Worm (Caenorhabditis elegans) whole organism, midembryonic: Measurements from ENCODE around the gene F56F10.1.
A peak's percentile ranks its signal among the peaks of the same experiment; 100 is the strongest.

Experiments
- T22C8.4 ChIP-seq: fragments of 200-800 bp; sonication (Bioruptor generic); IDR thresholded peaks from 2 replicates; pipeline ENCODE4 v1.3.6; 2022; ENCODE audit warnings: missing genetic modification characterization, missing compliant biosample characterization
- cog-1 ChIP-seq: sonication (generic microtip); optimal IDR thresholded peaks from 2 replicates; lab custom pipeline; 2016; ENCODE audit warnings: missing genetic modification characterization, missing compliant biosample characterization
- flt-1 ChIP-seq: fragments of 200-800 bp; sonication (Bioruptor generic); IDR thresholded peaks from 2 replicates; pipeline ENCODE4 v1.3.6; 2022; ENCODE audit warnings: missing genetic modification characterization, missing compliant biosample characterization
- klf-2 ChIP-seq: fragments of 200-800 bp; sonication (Bioruptor generic); conservative IDR thresholded peaks from 2 replicates; pipeline ENCODE4 v1.3.6; 2022; ENCODE audit warnings: missing genetic modification reagents, missing genetic modification characterization, missing compliant biosample characterization
- med-1 ChIP-seq: sonication (generic microtip); optimal IDR thresholded peaks from 2 replicates; lab custom pipeline; 2017; ENCODE audit warnings: missing genetic modification characterization, mild to moderate bottlenecking, missing compliant biosample characterization, antibody characterized with exemption, missing genetic modification reagents; ENCODE audit not compliant: insufficient read depth
- ref-1 ChIP-seq: fragments of 200-800 bp; sonication (Bioruptor generic); conservative IDR thresholded peaks from 2 replicates; pipeline ENCODE4 v1.3.6; 2022; ENCODE audit warnings: missing genetic modification reagents, missing genetic modification characterization, missing compliant biosample characterization
- tab-1 ChIP-seq: fragments of 200-800 bp; sonication (Bioruptor generic); IDR thresholded peaks from 2 replicates; pipeline ENCODE4 v1.3.6; 2022; ENCODE audit warnings: missing genetic modification characterization, missing compliant biosample characterization
- ztf-23 ChIP-seq: fragments of 200-800 bp; sonication (Bioruptor generic); IDR thresholded peaks from 2 replicates; pipeline ENCODE4 v1.3.6; 2022; ENCODE audit warnings: missing genetic modification reagents, missing genetic modification characterization, missing compliant biosample characterization
- ztf-29 ChIP-seq: fragments of 200-800 bp; sonication (Bioruptor generic); IDR thresholded peaks from 2 replicates; pipeline ENCODE4 v1.3.6; 2022; ENCODE audit warnings: missing genetic modification reagents, missing genetic modification characterization, missing compliant biosample characterization

Gene F56F10.1

ce11 chrX:871957-872715, at the start of gene F56F10.1:
Gene F56F10.1 (plus strand): TSS chrX:872603.
- TF ChIP-seq flt-1 (GFP tag; lab: Robert Waterston, UW) = no peak
- no peak for TF ChIP-seq T22C8.4 (GFP tag; lab: Robert Waterston, UW)
- no peak for TF ChIP-seq tab-1 (GFP tag; lab: Robert Waterston, UW)
- TF ChIP-seq ztf-29 (GFP tag; lab: Robert Waterston, UW) = no peak
- TF ChIP-seq med-1 (GFP tag; lab: Kevin White, UChicago) = no peak
- TF ChIP-seq klf-2 (GFP tag; lab: Robert Waterston, UW) = no peak
- no peak for TF ChIP-seq ztf-23
- TF ChIP-seq cog-1 (tag; lab: Kevin White, UChicago) = no peak
- TF ChIP-seq ref-1 (GFP tag; lab: Robert Waterston, UW) = no peak

- no peak for TF ChIP-seq cog-1 (tag; lab: Kevin White, UChicago)
- TF ChIP-seq ztf-29 (GFP tag; lab: Robert Waterston, UW) = no peak
- TF ChIP-seq T22C8.4 (GFP tag; lab: Robert Waterston, UW) = no peak
- no peak for TF ChIP-seq tab-1 (GFP tag; lab: Robert Waterston, UW)
- no peak for TF ChIP-seq ref-1 (GFP tag; lab: Robert Waterston, UW)
- no peak for TF ChIP-seq med-1 (GFP tag; lab: Kevin White, UChicago)
- TF ChIP-seq klf-2 (GFP tag; lab: Robert Waterston, UW) = no peak
- TF ChIP-seq flt-1 (GFP tag; lab: Robert Waterston, UW) = no peak
- TF ChIP-seq ztf-23 = no peak
These were observed 48.7 kb upstream of the F56F10.1 start for ce11 chrX:823736-824135.

ce11 chrX:825375-825774, 47.0 kb upstream of the F56F10.1 start, which contains the start of gene daf-3:
Gene daf-3 (minus strand): TSS chrX:825475.
- TF ChIP-seq tab-1 (GFP tag; lab: Robert Waterston, UW) = no peak
- no peak for TF ChIP-seq ref-1 (GFP tag; lab: Robert Waterston, UW)
- TF ChIP-seq T22C8.4 (GFP tag; lab: Robert Waterston, UW) = no peak
- no peak for TF ChIP-seq flt-1 (GFP tag; lab: Robert Waterston, UW)
- TF ChIP-seq ztf-23 = no peak
- TF ChIP-seq klf-2 (GFP tag; lab: Robert Waterston, UW) = no peak
- no peak for TF ChIP-seq med-1 (GFP tag; lab: Kevin White, UChicago)
- no peak for TF ChIP-seq ztf-29 (GFP tag; lab: Robert Waterston, UW)
- no peak for TF ChIP-seq cog-1 (tag; lab: Kevin White, UChicago)

- peak; percentile 67 for TF ChIP-seq T22C8.4 (GFP tag; lab: Robert Waterston, UW)
- no peak for TF ChIP-seq ztf-29 (GFP tag; lab: Robert Waterston, UW)
These were observed 46.5 kb upstream of the F56F10.1 start for ce11 chrX:825924-826323.

- TF ChIP-seq med-1 (GFP tag; lab: Kevin White, UChicago) = no peak
- TF ChIP-seq cog-1 (tag; lab: Kevin White, UChicago) = peak; percentile 52
These were observed 44.9 kb upstream of the F56F10.1 start for ce11 chrX:827502-827901.

DNA sequence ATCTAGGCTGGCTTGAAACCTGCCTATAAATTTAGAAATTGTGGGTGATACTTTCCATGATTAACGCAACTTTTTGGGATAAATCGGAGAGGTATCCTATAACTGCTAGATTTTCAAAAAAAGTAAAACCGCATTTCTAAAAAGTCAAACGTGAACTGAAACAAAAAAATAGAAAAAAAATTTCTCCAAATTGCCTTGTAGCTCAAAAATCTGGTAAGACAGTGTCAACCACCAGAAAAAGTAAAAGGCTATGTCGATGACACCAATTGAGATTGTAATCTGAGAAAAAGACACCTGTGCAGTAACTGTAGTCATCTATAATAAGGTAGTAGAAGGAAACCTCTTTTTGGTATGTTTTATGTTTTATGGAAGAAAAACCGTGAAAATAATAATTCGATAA, 43.8 kb upstream of the F56F10.1 start, which contains the start of gene wdr-54:
Gene wdr-54 (plus strand): TSS at position 301 of the 400 bp plus-strand sequence.
- TF ChIP-seq ztf-29 (GFP tag; lab: Robert Waterston, UW) = no peak
- no peak for TF ChIP-seq tab-1 (GFP tag; lab: Robert Waterston, UW)
- no peak for TF ChIP-seq cog-1 (tag; lab: Kevin White, UChicago)
- TF ChIP-seq flt-1 (GFP tag; lab: Robert Waterston, UW) = no peak
- no peak for TF ChIP-seq T22C8.4 (GFP tag; lab: Robert Waterston, UW)
- TF ChIP-seq med-1 (GFP tag; lab: Kevin White, UChicago) = no peak
- no peak for TF ChIP-seq ztf-23

ce11 chrX:830185-830584, 42.2 kb upstream of the F56F10.1 start:
- no peak for TF ChIP-seq ref-1 (GFP tag; lab: Robert Waterston, UW)
- no peak for TF ChIP-seq klf-2 (GFP tag; lab: Robert Waterston, UW)
- TF ChIP-seq med-1 (GFP tag; lab: Kevin White, UChicago) = no peak
- no peak for TF ChIP-seq ztf-29 (GFP tag; lab: Robert Waterston, UW)
- TF ChIP-seq cog-1 (tag; lab: Kevin White, UChicago) = no peak
- TF ChIP-seq T22C8.4 (GFP tag; lab: Robert Waterston, UW) = no peak
- TF ChIP-seq ztf-23 = no peak
- TF ChIP-seq flt-1 (GFP tag; lab: Robert Waterston, UW) = no peak
- TF ChIP-seq tab-1 (GFP tag; lab: Robert Waterston, UW) = no peak

DNA sequence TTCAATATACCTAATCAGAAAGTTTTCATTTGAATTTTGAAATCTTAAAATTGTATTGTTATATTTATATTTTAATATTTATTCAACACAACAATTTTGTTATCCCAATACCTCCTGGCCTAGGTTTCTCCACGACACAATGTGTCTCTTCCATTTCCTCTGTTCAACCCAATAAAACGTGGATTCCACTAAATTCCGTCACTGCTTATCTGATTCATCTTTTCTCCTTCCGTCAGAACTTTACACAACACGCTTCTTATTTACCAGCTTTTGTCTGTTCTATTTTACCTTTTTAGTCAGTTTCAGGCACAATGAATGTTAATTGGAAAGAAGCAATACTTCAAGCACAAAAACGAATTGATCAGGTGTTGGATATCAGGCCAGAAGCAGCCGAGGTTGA, 37.9 kb upstream of the F56F10.1 start, which contains the start of gene F39H12.1:
Gene F39H12.1 (plus strand): TSS at position 301 of the 400 bp plus-strand sequence.
- TF ChIP-seq med-1 (GFP tag; lab: Kevin White, UChicago) = no peak
- TF ChIP-seq tab-1 (GFP tag; lab: Robert Waterston, UW) = no peak
- no peak for TF ChIP-seq T22C8.4 (GFP tag; lab: Robert Waterston, UW)
- no peak for TF ChIP-seq ztf-23
- no peak for TF ChIP-seq klf-2 (GFP tag; lab: Robert Waterston, UW)
- TF ChIP-seq ztf-29 (GFP tag; lab: Robert Waterston, UW) = no peak
- TF ChIP-seq cog-1 (tag; lab: Kevin White, UChicago) = no peak
- no peak for TF ChIP-seq flt-1 (GFP tag; lab: Robert Waterston, UW)
- TF ChIP-seq ref-1 (GFP tag; lab: Robert Waterston, UW) = no peak

ce11 chrX:841393-841792, 31.0 kb upstream of the F56F10.1 start, which contains the start of gene F39H12.3:
Gene F39H12.3 (minus strand): TSS chrX:841493.
- no peak for TF ChIP-seq tab-1 (GFP tag; lab: Robert Waterston, UW)
- TF ChIP-seq ztf-29 (GFP tag; lab: Robert Waterston, UW) = no peak
- no peak for TF ChIP-seq ztf-23
- no peak for TF ChIP-seq klf-2 (GFP tag; lab: Robert Waterston, UW)
- no peak for TF ChIP-seq T22C8.4 (GFP tag; lab: Robert Waterston, UW)
- TF ChIP-seq med-1 (GFP tag; lab: Kevin White, UChicago) = no peak
- TF ChIP-seq ref-1 (GFP tag; lab: Robert Waterston, UW) = no peak
- TF ChIP-seq flt-1 (GFP tag; lab: Robert Waterston, UW) = no peak
- TF ChIP-seq cog-1 (tag; lab: Kevin White, UChicago) = no peak
